Worm (Caenorhabditis elegans) whole organism, mixed stage, embryonic: ENCODE data around the gene F26D2.16.
"Not testable (repeated sequence)": the region's sequence is repeated elsewhere in the genome, so short reads cannot be mapped to it uniquely, and the experiment has no call there.

Experiments
- elt-3 ChIP-seq: fragments of 150-350 bp; optimal IDR thresholded peaks from 2 replicates; lab custom pipeline; 2014; ENCODE audit warnings: missing biosample characterization, missing genetic modification characterization
- flh-1 ChIP-seq: fragments of 200-800 bp; sonication (Bioruptor generic); optimal IDR thresholded peaks from 2 replicates; lab custom pipeline; 2018; ENCODE audit warnings: mild to moderate bottlenecking, missing genetic modification characterization, moderate library complexity, missing compliant biosample characterization
- mab-5 ChIP-seq: fragments of 150-350 bp; optimal IDR thresholded peaks from 2 replicates; lab custom pipeline; 2014; ENCODE audit warnings: missing biosample characterization, missing genetic modification characterization
- mep-1 ChIP-seq: fragments of 150-350 bp; optimal IDR thresholded peaks from 2 replicates; lab custom pipeline; 2017; ENCODE audit warnings: missing biosample characterization, missing genetic modification reagents, missing genetic modification characterization, inconsistent platforms
- nhr-28 ChIP-seq: fragments of 150-350 bp; optimal IDR thresholded peaks from 2 replicates; lab custom pipeline; 2014; ENCODE audit warnings: missing biosample characterization, missing genetic modification characterization
- snpc-4 ChIP-seq: fragments of 150-350 bp; optimal IDR thresholded peaks from 2 replicates; lab custom pipeline; 2014; ENCODE audit warnings: missing biosample characterization, missing genetic modification characterization
- sptf-1 ChIP-seq: sonication (generic microtip); optimal IDR thresholded peaks from 2 replicates; lab custom pipeline; 2017; ENCODE audit warnings: mild to moderate bottlenecking, missing genetic modification characterization, moderate library complexity, missing compliant biosample characterization
- unc-62 ChIP-seq: fragments of 150-350 bp; optimal IDR thresholded peaks from 2 replicates; lab custom pipeline; 2014; ENCODE audit warnings: missing biosample characterization, missing genetic modification reagents, missing genetic modification characterization
- ztf-11 ChIP-seq: fragments of 150-350 bp; optimal IDR thresholded peaks from 2 replicates; lab custom pipeline; 2014; ENCODE audit warnings: missing biosample characterization, missing genetic modification characterization

DNA sequence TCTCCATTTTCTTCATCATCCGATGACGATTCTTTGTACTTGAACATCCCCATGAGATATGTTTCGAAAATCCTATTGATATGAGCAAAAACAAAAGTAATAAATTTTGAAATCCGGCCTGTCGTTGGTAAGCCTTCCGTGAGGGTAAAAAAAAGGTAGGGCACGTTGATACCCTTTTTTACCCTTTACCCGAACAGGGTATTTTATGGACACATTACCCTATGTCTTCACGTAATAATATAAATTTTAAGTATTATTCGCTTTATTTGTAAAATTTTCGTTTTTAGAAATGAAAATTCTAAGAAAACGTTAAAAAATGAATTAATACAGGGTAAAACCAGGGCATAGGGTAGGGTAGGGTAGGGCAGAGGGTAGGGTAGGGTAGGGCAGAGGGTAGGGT, 35.9 kb downstream of the F26D2.16 start, which contains the start of gene F13A7.7:
- TF ChIP-seq elt-3 (tag; lab: Kevin White, UChicago); flh-1 (GFP tag; lab: Kevin White, UChicago); nhr-28; snpc-4 (tag; lab: Kevin White, UChicago); ztf-11 (tag; lab: Kevin White, UChicago); mab-5; unc-62 (GFP tag; lab: Kevin White, UChicago); mep-1 (tag; lab: Kevin White, UChicago); sptf-1: not testable (repeated sequence)
